Worm (Caenorhabditis elegans): ENCODE results near the gene F15B10.3.

DNA sequence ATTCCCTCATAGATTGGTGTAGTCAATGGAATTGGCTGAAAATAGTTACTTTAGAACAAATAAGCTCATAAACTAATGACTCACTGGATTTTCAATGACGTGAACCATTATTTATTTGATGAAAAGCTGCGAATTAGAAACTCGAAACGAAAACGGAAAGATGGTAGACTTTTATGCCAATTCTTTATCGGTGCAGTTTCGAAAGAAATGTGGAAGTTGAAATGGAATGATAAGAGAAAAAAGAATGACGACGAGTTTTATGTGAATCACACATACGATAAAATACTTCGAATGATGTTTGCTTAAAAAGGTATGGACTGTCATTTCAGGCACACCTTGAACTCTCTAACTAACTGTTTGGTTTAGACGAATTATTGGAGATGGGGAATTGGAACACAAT lies 12.4 kb upstream of the F15B10.3 start, which contains the start of the genes lec-11 and irld-7:
- no peak for TF ChIP-seq ama-1 (optimal IDR thresholded peaks at IDR 0.05)
- no peak for TF ChIP-seq ama-1 (GFP tag; optimal IDR thresholded peaks at IDR 0.05)
- no peak for TF ChIP-seq rec-8 (tag; optimal IDR thresholded peaks at IDR 0.05)
- TF ChIP-seq lir-1 (GFP tag; conservative IDR thresholded peaks at IDR 0.05): no peak
- TF ChIP-seq F10E7.11 (tag; optimal IDR thresholded peaks at IDR 0.05): no peak

Data from whole organism, young adult.